Worm (Caenorhabditis elegans): Measurements from ENCODE around the gene F48F5.6.

The F48F5.6 gene

ce11 chrV:20417809-20418208 lies 35.2 kb downstream of the F48F5.6 start (continued):
- TF ChIP-seq egl-44 (GFP tag; IDR thresholded peaks at IDR 0.05), result no peak
- no peak for TF ChIP-seq B0019.2 (GFP tag; conservative IDR thresholded peaks at IDR 0.05)
- TF ChIP-seq gei-17 (GFP tag; optimal IDR thresholded peaks at IDR 0.05), result no peak
- TF ChIP-seq cebp-1 (GFP tag; IDR thresholded peaks at IDR 0.05), result no peak; the same call in 1 of the 2 replicates
- TF ChIP-seq cebp-1 (tag; optimal IDR thresholded peaks at IDR 0.05), result peak; percentile 82
- TF ChIP-seq T07F8.4 (tag; optimal IDR thresholded peaks at IDR 0.05), result no peak
- no peak for TF ChIP-seq ccch-3 (GFP tag; optimal IDR thresholded peaks at IDR 0.05)
- TF ChIP-seq egl-18 (GFP tag; IDR thresholded peaks at IDR 0.05), result no peak
- no peak for TF ChIP-seq B0035.1 (tag; optimal IDR thresholded peaks at IDR 0.05)
- TF ChIP-seq mcd-1 (GFP tag; IDR thresholded peaks at IDR 0.05), result no peak
- no peak for TF ChIP-seq efl-1 (GFP tag; optimal IDR thresholded peaks at IDR 0.05)
- no peak for TF ChIP-seq F10E7.11 (tag; optimal IDR thresholded peaks at IDR 0.05)
- no peak for TF ChIP-seq F49E8.2 (tag; optimal IDR thresholded peaks at IDR 0.05; ENCODE audit: insufficient read depth)
- no peak for TF ChIP-seq ZK185.1 (tag; optimal IDR thresholded peaks at IDR 0.05; ENCODE audit: poor library complexity, severe bottlenecking)
- TF ChIP-seq athp-1 (tag; optimal IDR thresholded peaks at IDR 0.05), result no peak
- no peak for TF ChIP-seq sea-2 (GFP tag; IDR thresholded peaks at IDR 0.05)

- TF ChIP-seq nhr-80 (tag; optimal IDR thresholded peaks at IDR 0.05), result peak; percentile 14
- peak; percentile 19; the same call in 1 of the 2 replicates for TF ChIP-seq cebp-1 (GFP tag; IDR thresholded peaks at IDR 0.05)
- peak; percentile 60 for TF ChIP-seq cebp-1 (tag; optimal IDR thresholded peaks at IDR 0.05)
- TF ChIP-seq xnd-1 (tag; optimal IDR thresholded peaks at IDR 0.05), result no peak
- no peak for TF ChIP-seq bed-2 (GFP tag; IDR thresholded peaks at IDR 0.05)
- TF ChIP-seq D2030.7 (GFP tag; IDR thresholded peaks at IDR 0.05), result no peak
Measured at ce11 chrV:20416790-20417189, 36.2 kb downstream of the F48F5.6 start.

- TF ChIP-seq ccch-3 (GFP tag; optimal IDR thresholded peaks at IDR 0.05) (no peak), snpc-1.1 (tag; optimal IDR thresholded peaks at IDR 0.05; ENCODE audit: insufficient read depth) (no peak), die-1 (tag; optimal IDR thresholded peaks at IDR 0.05) (no peak), bed-2 (GFP tag; IDR thresholded peaks at IDR 0.05) (no peak), B0019.2 (GFP tag; conservative IDR thresholded peaks at IDR 0.05) (no peak), ztf-28 (GFP tag; IDR thresholded peaks at IDR 0.05) (no peak), dpff-1 (tag; optimal IDR thresholded peaks at IDR 0.05) (no peak), gei-17 (GFP tag; optimal IDR thresholded peaks at IDR 0.05) (no peak), tbx-9 (tag; optimal IDR thresholded peaks at IDR 0.05; ENCODE audit: borderline replicate concordance) (no peak), hrde-1 (tag; optimal IDR thresholded peaks at IDR 0.05; ENCODE audit: borderline replicate concordance) (no peak), B0336.3 (GFP tag; IDR thresholded peaks at IDR 0.05) (no peak), F55B11.4 (tag; optimal IDR thresholded peaks at IDR 0.05; ENCODE audit: borderline replicate concordance, insufficient read depth) (no peak), nhr-90 (tag; optimal IDR thresholded peaks at IDR 0.05) (no peak), ets-4 (GFP tag; optimal IDR thresholded peaks at IDR 0.05) (no peak), C17E4.6 (GFP tag; IDR thresholded peaks at IDR 0.05) (no peak), Y53F4B.3 (GFP tag; IDR thresholded peaks at IDR 0.05) (no peak)
Measured at ce11 chrV:20416335-20416734, 36.6 kb downstream of the F48F5.6 start.

- TF ChIP-seq ztf-18 (tag; optimal IDR thresholded peaks at IDR 0.05), result no peak
- TF ChIP-seq cebp-1 (GFP tag; IDR thresholded peaks at IDR 0.05), result no peak
- TF ChIP-seq cebp-1 (tag; optimal IDR thresholded peaks at IDR 0.05), result peak; percentile 75
- no peak for TF ChIP-seq F55B11.4 (tag; optimal IDR thresholded peaks at IDR 0.05; ENCODE audit: borderline replicate concordance, insufficient read depth)
- TF ChIP-seq attf-3 (GFP tag; conservative IDR thresholded peaks at IDR 0.05), result no peak
Measured at ce11 chrV:20415415-20415814, 37.6 kb downstream of the F48F5.6 start.
